Worm (Caenorhabditis elegans): ENCODE data around the gene srt-18.

ce11 chrV:9065001-9065400 is 49.6 kb upstream of the srt-18 start:
- TF ChIP-seq unc-62 (GFP tag; optimal IDR thresholded peaks at IDR 0.05) (no peak), mep-1 (tag; optimal IDR thresholded peaks at IDR 0.05) (no peak), elt-3 (tag; optimal IDR thresholded peaks at IDR 0.05) (no peak), unc-86 (tag; optimal IDR thresholded peaks at IDR 0.05) (no peak), nhr-28 (tag; optimal IDR thresholded peaks at IDR 0.05) (no peak), F16B12.6 (tag; optimal IDR thresholded peaks at IDR 0.05) (no peak), lin-15B (tag; optimal IDR thresholded peaks at IDR 0.05) (no peak), fkh-4 (tag; optimal IDR thresholded peaks at IDR 0.05; ENCODE audit: borderline replicate concordance) (no peak), blmp-1 (tag; optimal IDR thresholded peaks at IDR 0.05) (no peak), nhr-76 (tag; optimal IDR thresholded peaks at IDR 0.05) (no peak), jun-1 (tag; optimal IDR thresholded peaks at IDR 0.05) (no peak), lin-39 (tag; optimal IDR thresholded peaks at IDR 0.05) (no peak)
